Fruit fly (Drosophila melanogaster) whole organism, embryonic: ENCODE measurements around the gene CG1998.

Source experiments
- Asciz ChIP-seq: fragments of 200-800 bp; sonication (Bioruptor generic); optimal IDR thresholded peaks from 2 replicates; lab custom pipeline; 2017; ENCODE audit warnings: missing biosample characterization, mild to moderate bottlenecking, missing genetic modification characterization, missing genetic modification reagents
- B-H1 ChIP-seq: fragments of 200-800 bp; sonication (Bioruptor generic); IDR thresholded peaks from 3 replicates; pipeline ENCODE4 v1.3.6; 2022; ENCODE audit warnings: missing biosample characterization, missing genetic modification characterization
- BEAF-32 ChIP-seq: fragments of 200-800 bp; sonication (Bioruptor generic); optimal IDR thresholded peaks from 3 replicates; lab custom pipeline; 2017; ENCODE audit warnings: missing biosample characterization, missing genetic modification characterization, mild to moderate bottlenecking, moderate library complexity, missing genetic modification reagents
- CG10462 ChIP-seq: fragments of 200-800 bp; sonication (Bioruptor generic); optimal IDR thresholded peaks from 2 replicates; lab custom pipeline; 2016; ENCODE audit warnings: missing biosample characterization, missing genetic modification characterization
- CG10543 ChIP-seq: fragments of 200-800 bp; sonication (Bioruptor generic); optimal IDR thresholded peaks from 3 replicates; lab custom pipeline; 2017; ENCODE audit warnings: missing biosample characterization, mild to moderate bottlenecking, missing genetic modification characterization, moderate library complexity
- CG1233 ChIP-seq: fragments of 200-800 bp; sonication (Bioruptor generic); optimal IDR thresholded peaks from 4 replicates; lab custom pipeline; 2018; ENCODE audit warnings: missing biosample characterization, mild to moderate bottlenecking, missing genetic modification characterization
- CG13296 ChIP-seq: fragments of 200-800 bp; sonication (Bioruptor generic); optimal IDR thresholded peaks from 3 replicates; lab custom pipeline; 2018; ENCODE audit warnings: missing biosample characterization, mild to moderate bottlenecking, missing genetic modification characterization
- CG14667 ChIP-seq: fragments of 200-800 bp; sonication (Bioruptor generic); IDR thresholded peaks from 2 replicates; pipeline ENCODE4 v1.3.6; 2022; ENCODE audit warnings: missing biosample characterization, missing genetic modification characterization
- CG15011 ChIP-seq: fragments of 200-800 bp; sonication (Bioruptor generic); optimal IDR thresholded peaks from 3 replicates; lab custom pipeline; 2018; ENCODE audit warnings: missing biosample characterization, mild to moderate bottlenecking, missing genetic modification characterization
- CG15601 ChIP-seq: fragments of 200-800 bp; sonication (Bioruptor generic); optimal IDR thresholded peaks from 3 replicates; lab custom pipeline; 2019; ENCODE audit warnings: missing biosample characterization, mild to moderate bottlenecking, missing genetic modification characterization, moderate library complexity
- CG16779 ChIP-seq: fragments of 200-800 bp; sonication (Bioruptor generic); IDR thresholded peaks from 2 replicates; pipeline ENCODE4 v1.3.6; 2022; ENCODE audit warnings: missing biosample characterization, missing genetic modification characterization
- CG16815 ChIP-seq: fragments of 200-800 bp; sonication (Bioruptor generic); optimal IDR thresholded peaks from 3 replicates; lab custom pipeline; 2017; ENCODE audit warnings: missing biosample characterization, mild to moderate bottlenecking, missing genetic modification characterization
- CG17361 ChIP-seq: fragments of 200-800 bp; sonication (Bioruptor generic); IDR thresholded peaks from 3 replicates; pipeline ENCODE4 v1.3.6; 2022; ENCODE audit warnings: missing biosample characterization, missing genetic modification characterization
- CG17568 ChIP-seq: fragments of 200-800 bp; sonication (Bioruptor generic); optimal IDR thresholded peaks from 2 replicates; lab custom pipeline; 2018; ENCODE audit warnings: missing biosample characterization, mild to moderate bottlenecking, missing genetic modification characterization, moderate library complexity
- CG17802 ChIP-seq: fragments of 200-800 bp; sonication (Bioruptor generic); optimal IDR thresholded peaks from 2 replicates; lab custom pipeline; 2018; ENCODE audit warnings: missing biosample characterization, mild to moderate bottlenecking, missing genetic modification characterization, moderate library complexity
- CG18476 ChIP-seq: fragments of 200-800 bp; sonication (Bioruptor generic); optimal IDR thresholded peaks from 2 replicates; lab custom pipeline; 2016; ENCODE audit warnings: missing biosample characterization, mild to moderate bottlenecking, missing genetic modification characterization
- CG32767 ChIP-seq: fragments of 200-800 bp; sonication (Bioruptor generic); IDR thresholded peaks from 2 replicates; pipeline ENCODE4 v1.3.6; 2022; ENCODE audit warnings: missing biosample characterization, missing genetic modification characterization
- CG3838 ChIP-seq: fragments of 200-800 bp; sonication (Bioruptor generic); optimal IDR thresholded peaks from 3 replicates; lab custom pipeline; 2016; ENCODE audit warnings: missing biosample characterization, missing genetic modification characterization
- CG3995 ChIP-seq: fragments of 200-800 bp; sonication (Bioruptor generic); optimal IDR thresholded peaks from 3 replicates; lab custom pipeline; 2016; ENCODE audit warnings: missing biosample characterization, missing genetic modification characterization
- CG7928 ChIP-seq: fragments of 200-800 bp; sonication (Bioruptor generic); optimal IDR thresholded peaks from 2 replicates; lab custom pipeline; 2017; ENCODE audit warnings: missing biosample characterization, mild to moderate bottlenecking, missing genetic modification characterization
- CG8478 ChIP-seq: fragments of >200 bp; optimal IDR thresholded peaks from 2 replicates; lab custom pipeline; 2018
- CkIIα-i1 ChIP-seq: fragments of 200-800 bp; sonication (Bioruptor generic); IDR thresholded peaks from 2 replicates; pipeline ENCODE4 v1.3.6; 2022; ENCODE audit warnings: missing biosample characterization, missing genetic modification characterization
- Dip3 ChIP-seq: fragments of 200-800 bp; sonication (Bioruptor generic); optimal IDR thresholded peaks from 3 replicates; lab custom pipeline; 2016; ENCODE audit warnings: missing biosample characterization, missing genetic modification characterization
- Doc2 ChIP-seq: fragments of 200-800 bp; sonication (Bioruptor generic); IDR thresholded peaks from 2 replicates; pipeline ENCODE4 v1.3.6; 2022; ENCODE audit warnings: missing biosample characterization, missing genetic modification characterization
- H2.0 ChIP-seq: fragments of 200-800 bp; sonication (Bioruptor generic); IDR thresholded peaks from 2 replicates; pipeline ENCODE4 v1.3.6; 2022; ENCODE audit warnings: missing biosample characterization, missing genetic modification characterization
- Hey ChIP-seq: fragments of 200-800 bp; sonication (Bioruptor generic); optimal IDR thresholded peaks from 3 replicates; lab custom pipeline; 2018; ENCODE audit warnings: missing biosample characterization, mild to moderate bottlenecking, missing genetic modification characterization
- Hr3 ChIP-seq: fragments of 200-800 bp; sonication (Bioruptor generic); optimal IDR thresholded peaks from 3 replicates; lab custom pipeline; 2016; ENCODE audit warnings: missing biosample characterization, missing genetic modification characterization
- Mrtf ChIP-seq: fragments of 200-800 bp; sonication (Bioruptor generic); IDR thresholded peaks from 3 replicates; pipeline ENCODE4 v1.3.6; 2022; ENCODE audit warnings: missing biosample characterization, missing genetic modification characterization
- NFAT ChIP-seq: fragments of 200-800 bp; sonication (Bioruptor generic); IDR thresholded peaks from 2 replicates; pipeline ENCODE4 v1.3.6; 2022; ENCODE audit warnings: missing biosample characterization, missing genetic modification characterization
- NK7.1 ChIP-seq: fragments of 200-800 bp; sonication (Bioruptor generic); optimal IDR thresholded peaks from 3 replicates; lab custom pipeline; 2016; ENCODE audit warnings: missing biosample characterization, missing genetic modification characterization
- Trl ChIP-seq, 3 experiments: fragments of >200 bp in 2 of 3; fragments of 200-800 bp in 1 of 3; sonication (Bioruptor generic) in 1 of 3; optimal IDR thresholded peaks; 2 replicates in 1 of 3; 3 replicates in 2 of 3; lab custom pipeline; 2016 to 2017; ENCODE audit warnings: missing biosample characterization in 1 of 3, missing genetic modification characterization in 1 of 3
- br ChIP-seq: fragments of >200 bp; optimal IDR thresholded peaks from 2 replicates; lab custom pipeline; 2017
- cad ChIP-seq: fragments of >200 bp; optimal IDR thresholded peaks from 2 replicates; lab custom pipeline; 2017; ENCODE audit warnings: missing biosample characterization, missing genetic modification characterization
- crp ChIP-seq, 2 experiments: fragments of 200-800 bp; sonication (Bioruptor generic); optimal IDR thresholded peaks; 2 replicates in 1 of 2; 3 replicates in 1 of 2; lab custom pipeline; 2017; ENCODE audit warnings: missing biosample characterization in 2 of 2, missing genetic modification characterization in 2 of 2, mild to moderate bottlenecking in 1 of 2, moderate library complexity in 1 of 2
- gce ChIP-seq: fragments of 200-800 bp; sonication (Bioruptor generic); IDR thresholded peaks from 3 replicates; pipeline ENCODE4 v1.3.6; 2022; ENCODE audit warnings: missing biosample characterization, missing genetic modification characterization
- gcm ChIP-seq: fragments of 200-800 bp; sonication (Bioruptor generic); optimal IDR thresholded peaks from 2 replicates; lab custom pipeline; 2019; ENCODE audit warnings: missing biosample characterization, mild to moderate bottlenecking, missing genetic modification characterization, moderate library complexity
- gro ChIP-seq: fragments of 200-800 bp; sonication (Bioruptor generic); optimal IDR thresholded peaks from 2 replicates; lab custom pipeline; 2016; ENCODE audit warnings: missing biosample characterization, missing genetic modification characterization
- hkb ChIP-seq, 2 experiments: fragments of 200-800 bp in 1 of 2; fragments of >200 bp in 1 of 2; sonication (Bioruptor generic) in 1 of 2; IDR thresholded peaks in 1 of 2; optimal IDR thresholded peaks in 1 of 2; 2 replicates each; pipeline versions ENCODE4 v1.3.6 to Lab custom; 2017 to 2022; ENCODE audit warnings: missing biosample characterization in 1 of 2, missing genetic modification characterization in 1 of 2
- klu ChIP-seq: fragments of 200-800 bp; sonication (Bioruptor generic); IDR thresholded peaks from 2 replicates; pipeline ENCODE4 v1.3.6; 2022; ENCODE audit warnings: missing biosample characterization, missing genetic modification characterization
- lola ChIP-seq, 3 experiments: fragments of >200 bp in 2 of 3; fragments of 200-800 bp in 1 of 3; sonication (Bioruptor generic) in 1 of 3; optimal IDR thresholded peaks; 2 replicates each; lab custom pipeline; 2017 to 2019; ENCODE audit warnings: missing biosample characterization in 3 of 3, missing genetic modification characterization in 3 of 3, mild to moderate bottlenecking in 1 of 3, moderate library complexity in 1 of 3
- lov ChIP-seq, 2 experiments: fragments of 200-800 bp in 1 of 2; fragments of >200 bp in 1 of 2; sonication (Bioruptor generic) in 1 of 2; IDR thresholded peaks in 1 of 2; optimal IDR thresholded peaks in 1 of 2; 2 replicates in 1 of 2; 3 replicates in 1 of 2; pipeline versions ENCODE4 v1.3.6 to Lab custom; 2017 to 2022; ENCODE audit warnings: missing biosample characterization in 1 of 2, missing genetic modification characterization in 1 of 2
- odd ChIP-seq: fragments of 200-800 bp; sonication (Bioruptor generic); optimal IDR thresholded peaks from 2 replicates; lab custom pipeline; 2017; ENCODE audit warnings: missing biosample characterization, mild to moderate bottlenecking, missing genetic modification characterization
- org-1 ChIP-seq: fragments of 200-800 bp; sonication (Bioruptor generic); optimal IDR thresholded peaks from 2 replicates; lab custom pipeline; 2017; ENCODE audit warnings: missing biosample characterization, missing genetic modification characterization
- p53 ChIP-seq: fragments of 200-800 bp; sonication (Bioruptor generic); optimal IDR thresholded peaks from 2 replicates; lab custom pipeline; 2016; ENCODE audit warnings: missing biosample characterization, missing genetic modification characterization
- pan ChIP-seq, 4 experiments: fragments of >200 bp in 3 of 4; fragments of 200-800 bp in 1 of 4; sonication (Bioruptor generic) in 1 of 4; optimal IDR thresholded peaks in 3 of 4; IDR thresholded peaks in 1 of 4; 2 replicates each; pipeline versions ENCODE4 v1.3.6 to Lab custom; 2017 to 2022; ENCODE audit warnings: missing biosample characterization in 2 of 4, missing genetic modification characterization in 2 of 4, mixed read lengths in 1 of 4
- sna ChIP-seq: fragments of 200-800 bp; sonication (Bioruptor generic); IDR thresholded peaks from 2 replicates; pipeline ENCODE4 v1.3.6; 2022; ENCODE audit warnings: missing biosample characterization, missing genetic modification characterization; ENCODE audit not compliant: partially characterized antibody
- stc ChIP-seq: fragments of 200-800 bp; sonication (Bioruptor generic); IDR thresholded peaks from 2 replicates; pipeline ENCODE4 v1.3.6; 2022; ENCODE audit warnings: missing biosample characterization, missing genetic modification characterization
- tap ChIP-seq: fragments of 200-800 bp; optimal IDR thresholded peaks from 3 replicates; lab custom pipeline; 2019; ENCODE audit warnings: missing biosample characterization, mild to moderate bottlenecking, missing genetic modification characterization, moderate library complexity
- zen ChIP-seq: fragments of 200-800 bp; sonication (Bioruptor generic); optimal IDR thresholded peaks from 3 replicates; lab custom pipeline; 2018; ENCODE audit warnings: missing biosample characterization, mild to moderate bottlenecking, missing genetic modification characterization, moderate library complexity

CG1998 gene

dm6 chrX:13368149-13368548 is 44.7 kb downstream of the CG1998 start, which contains the start of gene dmrt11E (continued):
- TF ChIP-seq lola (GFP tag; optimal IDR thresholded peaks at IDR 0.05; lab: Kevin White, UChicago) (peak in 1 of 3 experiments; percentile 75), gcm (peak; percentile 59), CG10462 (GFP tag; lab: Kevin White, UChicago) (peak; percentile 33), CG15601 (tag; lab: Kevin White, UChicago) (peak; percentile 59), CG15011 (GFP tag; lab: Kevin White, UChicago) (no peak), CG7928 (GFP tag; lab: Kevin White, UChicago) (no peak), CG8478 (no peak), org-1 (GFP tag; lab: Kevin White, UChicago) (no peak), p53 (GFP tag; lab: Kevin White, UChicago) (no peak), CG17568 (GFP tag; lab: Kevin White, UChicago) (peak; percentile 3), cad (GFP tag; lab: Kevin White, UChicago) (no peak), stc (GFP tag; lab: Robert Waterston, UW) (peak; percentile 29; the same call in 1 of the 2 replicates), klu (GFP tag; lab: Robert Waterston, UW) (no peak), CkIIα-i1 (GFP tag; lab: Robert Waterston, UW) (no peak), CG17802 (tag; lab: Kevin White, UChicago) (no peak), br (lab: Kevin White, UChicago) (no peak), pan (optimal IDR thresholded peaks at IDR 0.05; lab: Kevin White, UChicago) (no peak), pan (GFP tag; optimal IDR thresholded peaks at IDR 0.05 in 1 of 2, IDR thresholded peaks at IDR 0.05 in 1 of 2) (peak in 1 of 2 experiments; percentile 54), CG16779 (GFP tag; lab: Robert Waterston, UW) (no peak), gro (no peak), CG17361 (GFP tag; lab: Robert Waterston, UW) (peak; percentile 74), hkb (optimal IDR thresholded peaks at IDR 0.05; lab: Kevin White, UChicago) (no peak), hkb (GFP tag; IDR thresholded peaks at IDR 0.05; lab: Robert Waterston, UW) (peak; percentile 54; the same call in 1 of the 2 replicates), Dip3 (no peak), CG18476 (GFP tag; lab: Kevin White, UChicago) (no peak), odd (GFP tag; lab: Kevin White, UChicago) (peak; percentile 21), NFAT (GFP tag; lab: Robert Waterston, UW) (no peak), Trl (optimal IDR thresholded peaks at IDR 0.05; lab: Kevin White, UChicago) (no peak), Trl (GFP tag; optimal IDR thresholded peaks at IDR 0.05; lab: Kevin White, UChicago) (no peak), crp (GFP tag; optimal IDR thresholded peaks at IDR 0.05; lab: Kevin White, UChicago) (no peak), CG3995 (GFP tag; lab: Kevin White, UChicago) (no peak), CG32767 (GFP tag; lab: Robert Waterston, UW) (0 out of 2 replicates have a peak, but pooled peaks have one; percentile 23), Hey (tag; lab: Kevin White, UChicago) (no peak), CG16815 (peak; percentile 51), sna (no peak), H2.0 (GFP tag; lab: Robert Waterston, UW) (peak; percentile 45), Doc2 (GFP tag; lab: Robert Waterston, UW) (no peak), zen (tag; lab: Kevin White, UChicago) (peak; percentile 75), B-H1 (no peak), CG10543 (no peak), NK7.1 (GFP tag; lab: Kevin White, UChicago) (no peak), Hr3 (peak; percentile 56), lov (optimal IDR thresholded peaks at IDR 0.05; lab: Kevin White, UChicago) (no peak), lov (GFP tag; IDR thresholded peaks at IDR 0.05; lab: Robert Waterston, UW) (peak; percentile 66; the same call in 1 of the 3 replicates), tap (tag; lab: Kevin White, UChicago) (peak; percentile 45), CG3838 (GFP tag; lab: Kevin White, UChicago) (no peak), gce (0 out of 3 replicates have a peak, but pooled peaks have one; percentile 26), Mrtf (GFP tag; lab: Robert Waterston, UW) (peak; percentile 54; the same call in 1 of the 3 replicates), BEAF-32 (GFP tag; lab: Kevin White, UChicago) (no peak), Asciz (peak; percentile 48), CG1233 (GFP tag; lab: Kevin White, UChicago) (peak; percentile 37), CG13296 (GFP tag; lab: Kevin White, UChicago) (no peak), CG14667 (GFP tag; lab: Robert Waterston, UW) (peak; percentile 60)
